Worm (Caenorhabditis elegans) whole organism, late embryonic: ENCODE measurements around the gene F49E8.7.

Experiments used
- ceh-19 ChIP-seq: fragments of 200-800 bp; sonication (Bioruptor generic); optimal IDR thresholded peaks from 2 replicates; lab custom pipeline; 2018; ENCODE audit warnings: mild to moderate bottlenecking, missing genetic modification characterization, missing compliant biosample characterization
- pha-4 ChIP-seq: fragments of 150-350 bp; optimal IDR thresholded peaks from 2 replicates; lab custom pipeline; 2018; ENCODE audit warnings: missing biosample characterization, missing genetic modification reagents, missing genetic modification characterization
- tbx-2 ChIP-seq: sonication (generic microtip); optimal IDR thresholded peaks from 2 replicates; lab custom pipeline; 2016; ENCODE audit warnings: missing genetic modification characterization, missing compliant biosample characterization

DNA sequence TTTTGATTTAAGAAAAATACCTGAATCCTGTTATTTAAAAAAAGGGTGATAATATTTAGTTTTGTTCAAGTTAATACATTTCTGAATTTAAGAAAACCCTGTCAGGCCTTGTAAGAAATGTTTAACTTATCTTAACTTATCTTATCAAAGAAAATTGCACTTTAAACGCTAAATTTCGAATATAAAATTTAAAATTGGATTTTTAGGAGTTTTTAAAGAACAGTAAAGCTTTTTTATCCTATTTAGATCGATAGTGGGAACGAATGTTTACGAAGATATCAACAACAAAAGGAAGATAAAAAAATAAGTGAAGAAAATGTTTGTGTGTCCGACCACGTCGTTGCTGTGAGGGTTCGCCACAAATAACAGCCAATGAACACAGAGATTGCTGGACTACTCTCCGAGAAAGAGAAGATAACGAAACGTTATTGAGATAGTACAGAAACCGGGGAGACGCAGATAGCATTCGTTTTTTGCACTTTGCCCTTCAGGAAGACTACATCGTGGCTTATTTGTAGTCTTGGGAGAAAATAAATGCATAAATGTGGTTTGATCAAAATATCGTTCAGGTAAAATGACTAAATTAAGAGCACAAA, 3.1 kb downstream of the F49E8.7 start, which contains the start of gene dif-1:
- TF ChIP-seq ceh-19 = no peak
- no peak for TF ChIP-seq tbx-2 (tag; lab: Kevin White, UChicago)
- no peak for TF ChIP-seq pha-4 (tag; lab: Kevin White, UChicago)
